Fruit fly (Drosophila melanogaster): ENCODE data around the gene vig.

The vig gene

dm6 chr2L:15039309-15039772, 30.8 kb downstream of the vig start (continued):
- no peak for TF ChIP-seq CG2202 (tag; optimal IDR thresholded peaks at IDR 0.05)
- no peak for TF ChIP-seq CG18764 (GFP tag; optimal IDR thresholded peaks at IDR 0.05)
- TF ChIP-seq gem (tag; optimal IDR thresholded peaks at IDR 0.05) = no peak
- TF ChIP-seq bab2 (GFP tag; optimal IDR thresholded peaks at IDR 0.05) = peak; percentile 24
- no peak for TF ChIP-seq CrebB (tag; optimal IDR thresholded peaks at IDR 0.05)
- no peak for TF ChIP-seq psq (GFP tag; optimal IDR thresholded peaks at IDR 0.05)
- peak; percentile 34 for TF ChIP-seq CG9609 (GFP tag; optimal IDR thresholded peaks at IDR 0.05)
- no peak for TF ChIP-seq CG13624 (GFP tag; optimal IDR thresholded peaks at IDR 0.05)
- peak; percentile 52; the same call in 1 of the 2 replicates for TF ChIP-seq CG11085 (GFP tag; IDR thresholded peaks at IDR 0.05)
- TF ChIP-seq CG14441 (GFP tag; IDR thresholded peaks at IDR 0.05) = no peak
- TF ChIP-seq CG17912 (GFP tag; optimal IDR thresholded peaks at IDR 0.05) = no peak
- no peak for TF ChIP-seq Rfx (GFP tag; IDR thresholded peaks at IDR 0.05)
- TF ChIP-seq CG10267 (tag; optimal IDR thresholded peaks at IDR 0.05) = peak; percentile 92
- TF ChIP-seq CG4282 (GFP tag; optimal IDR thresholded peaks at IDR 0.05) = peak; percentile 21
- no peak for TF ChIP-seq Jarid2 (GFP tag; optimal IDR thresholded peaks at IDR 0.05)
- no peak for TF ChIP-seq exex (tag; optimal IDR thresholded peaks at IDR 0.05)
- TF ChIP-seq lbe (GFP tag; optimal IDR thresholded peaks at IDR 0.05) = no peak
- TF ChIP-seq Dip2 (GFP tag; IDR thresholded peaks at IDR 0.05) = no peak
- TF ChIP-seq dati (GFP tag; IDR thresholded peaks at IDR 0.05) = no peak
- no peak for TF ChIP-seq CG14667 (GFP tag; IDR thresholded peaks at IDR 0.05)
- peak; percentile 95 for TF ChIP-seq CG42726 (GFP tag; IDR thresholded peaks at IDR 0.05; ENCODE audit: partially characterized antibody)
- TF ChIP-seq al (GFP tag; IDR thresholded peaks at IDR 0.05) = 0 out of 2 replicates have a peak, but pooled peaks have one; percentile 12
- no peak for TF ChIP-seq pita (GFP tag; optimal IDR thresholded peaks at IDR 0.05)
- peak; percentile 81 for TF ChIP-seq CG13287 (GFP tag; IDR thresholded peaks at IDR 0.05; ENCODE audit: partially characterized antibody)
- no peak for TF ChIP-seq so (GFP tag; IDR thresholded peaks at IDR 0.05)
- TF ChIP-seq zen2 (GFP tag; IDR thresholded peaks at IDR 0.05; ENCODE audit: partially characterized antibody) = peak; percentile 88
- no peak for TF ChIP-seq peb (GFP tag; IDR thresholded peaks at IDR 0.05)
- TF ChIP-seq Nf-YB (GFP tag; optimal IDR thresholded peaks at IDR 0.05) = no peak
- TF ChIP-seq CoRest (tag; optimal IDR thresholded peaks at IDR 0.05) = no peak
- TF ChIP-seq da (GFP tag; optimal IDR thresholded peaks at IDR 0.05) = no peak
- no peak for TF ChIP-seq ATbp (GFP tag; optimal IDR thresholded peaks at IDR 0.05)
- no peak for TF ChIP-seq CG7745 (tag; optimal IDR thresholded peaks at IDR 0.05)
- TF ChIP-seq jing (GFP tag; optimal IDR thresholded peaks at IDR 0.05) = no peak
- no peak for TF ChIP-seq maf-S (GFP tag; optimal IDR thresholded peaks at IDR 0.05)
- no peak for TF ChIP-seq btn (GFP tag; optimal IDR thresholded peaks at IDR 0.05)
- TF ChIP-seq CG2120 (GFP tag; optimal IDR thresholded peaks at IDR 0.05) = peak; percentile 60
- no peak for TF ChIP-seq CG10147 (GFP tag; optimal IDR thresholded peaks at IDR 0.05)
- TF ChIP-seq HHEX (GFP tag; optimal IDR thresholded peaks at IDR 0.05) = no peak
- peak; percentile 38 for TF ChIP-seq CG2116 (GFP tag; optimal IDR thresholded peaks at IDR 0.05)
- no peak for TF ChIP-seq rib (GFP tag; IDR thresholded peaks at IDR 0.05)
- TF ChIP-seq CG1792 (GFP tag; optimal IDR thresholded peaks at IDR 0.05) = no peak
- no peak for TF ChIP-seq chif (GFP tag; optimal IDR thresholded peaks at IDR 0.05)
- no peak for TF ChIP-seq CG7928 (GFP tag; optimal IDR thresholded peaks at IDR 0.05)
- TF ChIP-seq prd (optimal IDR thresholded peaks at IDR 0.05) = no peak
- TF ChIP-seq prd (GFP tag; IDR thresholded peaks at IDR 0.05) = peak; percentile 48; the same call in 1 of the 3 replicates
- TF ChIP-seq jigr1 (GFP tag; IDR thresholded peaks at IDR 0.05) = no peak
- no peak for TF ChIP-seq CG17359 (tag; optimal IDR thresholded peaks at IDR 0.05)
- TF ChIP-seq Camta (GFP tag; optimal IDR thresholded peaks at IDR 0.05) = peak; percentile 15
- peak; percentile 65 for TF ChIP-seq sna (GFP tag; IDR thresholded peaks at IDR 0.05; ENCODE audit: partially characterized antibody)
- no peak for TF ChIP-seq CG10654 (GFP tag; optimal IDR thresholded peaks at IDR 0.05)
- no peak for TF ChIP-seq dmrt99B (tag; optimal IDR thresholded peaks at IDR 0.05)
- TF ChIP-seq CG43689 (GFP tag; IDR thresholded peaks at IDR 0.05) = no peak

Measured in whole organism, embryonic.